Worm (Caenorhabditis elegans) whole organism, L1 larva: ENCODE data around the gene Y38E10A.2.

Source experiments
- ceh-82 ChIP-seq, 3 experiments: fragments of 150-350 bp in 1 of 3; sonication (generic microtip) in 2 of 3; optimal IDR thresholded peaks; 2 replicates each; lab custom pipeline; 2014 to 2017; ENCODE audit warnings: missing biosample characterization in 3 of 3, missing genetic modification characterization in 3 of 3
- lin-14 ChIP-seq: fragments of 200-800 bp; sonication (Bioruptor generic); optimal IDR thresholded peaks from 2 replicates; lab custom pipeline; 2018; ENCODE audit warnings: mild to moderate bottlenecking, missing genetic modification characterization, moderate library complexity, missing compliant biosample characterization
- skn-1 ChIP-seq: fragments of 150-350 bp; optimal IDR thresholded peaks from 2 replicates; lab custom pipeline; 2014; ENCODE audit warnings: missing biosample characterization, missing genetic modification characterization
- unc-86 ChIP-seq: sonication (generic microtip); optimal IDR thresholded peaks from 2 replicates; lab custom pipeline; 2016; ENCODE audit warnings: missing genetic modification characterization, missing compliant biosample characterization
- ztf-11 ChIP-seq, 2 experiments: sonication (generic microtip); optimal IDR thresholded peaks; 2 replicates each; lab custom pipeline; 2016 to 2017; ENCODE audit warnings: missing genetic modification characterization in 2 of 2, missing biosample characterization in 1 of 2, missing compliant biosample characterization in 1 of 2

ce11 chrII:12544533-12544932 lies 28.9 kb downstream of the Y38E10A.2 start, which contains the start of gene F49C5.9:
- TF ChIP-seq lin-14 (no peak), unc-86 (tag; lab: Kevin White, UChicago) (no peak), ceh-82 (tag; optimal IDR thresholded peaks at IDR 0.05; lab: Kevin White, UChicago) (no peak), skn-1 (tag; lab: Kevin White, UChicago) (no peak), ztf-11 (tag; optimal IDR thresholded peaks at IDR 0.05; lab: Kevin White, UChicago) (no peak)
